Fruit fly (Drosophila melanogaster): Measurements from ENCODE around the gene rump.

The rump gene

dm6 chr3R:9459385-9460285 lies 50.5 kb downstream of the rump start (continued):
- TF ChIP-seq trh (GFP tag; optimal IDR thresholded peaks at IDR 0.05): no peak
- TF ChIP-seq Rfx (GFP tag; IDR thresholded peaks at IDR 0.05): peak; percentile 78
- TF ChIP-seq lmd (GFP tag; IDR thresholded peaks at IDR 0.05): peak; percentile 74
- no peak; the same call in 1 of the 2 replicates for TF ChIP-seq CG32767 (GFP tag; IDR thresholded peaks at IDR 0.05)
- no peak for TF ChIP-seq CG16813 (GFP tag; IDR thresholded peaks at IDR 0.05; ENCODE audit: partially characterized antibody)
- TF ChIP-seq ewg (GFP tag; optimal IDR thresholded peaks at IDR 0.05): peak; percentile 85
- no peak for TF ChIP-seq jigr1 (GFP tag; IDR thresholded peaks at IDR 0.05)
- TF ChIP-seq Mrtf (GFP tag; IDR thresholded peaks at IDR 0.05): peak; percentile 46; the same call in 1 of the 3 replicates
- peak; percentile 67 for TF ChIP-seq fd3F (GFP tag; optimal IDR thresholded peaks at IDR 0.05)
- peak; percentile 6 for TF ChIP-seq disco-r (GFP tag; optimal IDR thresholded peaks at IDR 0.05)
- peak; percentile 25 for TF ChIP-seq CG8359 (GFP tag; optimal IDR thresholded peaks at IDR 0.05; ENCODE audit: borderline replicate concordance)
- TF ChIP-seq Opbp (GFP tag; IDR thresholded peaks at IDR 0.05; ENCODE audit: partially characterized antibody): no peak
- TF ChIP-seq repo (GFP tag; optimal IDR thresholded peaks at IDR 0.05): no peak
- peak; percentile 58; the same call in 1 of the 2 replicates for TF ChIP-seq CG3847 (GFP tag; IDR thresholded peaks at IDR 0.05)
- TF ChIP-seq NC2α (GFP tag; optimal IDR thresholded peaks at IDR 0.05): no peak
- peak; percentile 68 for TF ChIP-seq CG17385 (GFP tag; optimal IDR thresholded peaks at IDR 0.05)
- peak; percentile 56 for TF ChIP-seq CG10979 (tag; optimal IDR thresholded peaks at IDR 0.05)
- TF ChIP-seq pb (GFP tag; optimal IDR thresholded peaks at IDR 0.05): no peak
- no peak for TF ChIP-seq nom (GFP tag; optimal IDR thresholded peaks at IDR 0.05)
- TF ChIP-seq CG18476 (GFP tag; optimal IDR thresholded peaks at IDR 0.05): peak; percentile 44
- TF ChIP-seq Scr (GFP tag; IDR thresholded peaks at IDR 0.05; ENCODE audit: partially characterized antibody): no peak
- peak; percentile 91 for TF ChIP-seq Fer1 (GFP tag; optimal IDR thresholded peaks at IDR 0.05)
- TF ChIP-seq p53 (GFP tag; optimal IDR thresholded peaks at IDR 0.05): no peak
- peak; percentile 38 for TF ChIP-seq salm (tag; optimal IDR thresholded peaks at IDR 0.05)
- TF ChIP-seq CG8290 (GFP tag; optimal IDR thresholded peaks at IDR 0.05): no peak
- TF ChIP-seq CG8290 (tag; optimal IDR thresholded peaks at IDR 0.05): peak in 1 of 2 experiments; percentile 42
- TF ChIP-seq CG1602 (GFP tag; optimal IDR thresholded peaks at IDR 0.05): no peak
- peak; percentile 45 for TF ChIP-seq esg (GFP tag; conservative IDR thresholded peaks at IDR 0.05)
- peak; percentile 27 for TF ChIP-seq vfl (GFP tag; optimal IDR thresholded peaks at IDR 0.05)
- peak; percentile 61 for TF ChIP-seq CG17359 (tag; optimal IDR thresholded peaks at IDR 0.05)
- 0 out of 2 replicates have a peak, but pooled peaks have one; percentile 24 for TF ChIP-seq CG17612 (GFP tag; IDR thresholded peaks at IDR 0.05)
- TF ChIP-seq Hmx (GFP tag; optimal IDR thresholded peaks at IDR 0.05): no peak
- TF ChIP-seq Camta (GFP tag; optimal IDR thresholded peaks at IDR 0.05): no peak
- peak; percentile 53 for TF ChIP-seq CG18011 (GFP tag; optimal IDR thresholded peaks at IDR 0.05)
- no peak for TF ChIP-seq hkb (optimal IDR thresholded peaks at IDR 0.05)
- TF ChIP-seq hkb (GFP tag; IDR thresholded peaks at IDR 0.05): peak; percentile 77
- no peak for TF ChIP-seq br (optimal IDR thresholded peaks at IDR 0.05)
- peak; percentile 81 for TF ChIP-seq CG7839 (tag; optimal IDR thresholded peaks at IDR 0.05)
- TF ChIP-seq otp (GFP tag; IDR thresholded peaks at IDR 0.05): no peak
- peak; percentile 61 for TF ChIP-seq Xbp1 (GFP tag; optimal IDR thresholded peaks at IDR 0.05)
- no peak for TF ChIP-seq gsb-n (tag; optimal IDR thresholded peaks at IDR 0.05)
- TF ChIP-seq CG3995 (GFP tag; optimal IDR thresholded peaks at IDR 0.05): peak; percentile 15
- peak; percentile 35 for TF ChIP-seq CG12744 (GFP tag; optimal IDR thresholded peaks at IDR 0.05)
- TF ChIP-seq gce (GFP tag; IDR thresholded peaks at IDR 0.05): 0 out of 3 replicates have a peak, but pooled peaks have one; percentile 12
- TF ChIP-seq dpn (GFP tag; optimal IDR thresholded peaks at IDR 0.05): peak; percentile 17 to 36
- peak; percentile 54 for TF ChIP-seq CG12219 (GFP tag; optimal IDR thresholded peaks at IDR 0.05)
- peak; percentile 94 for TF ChIP-seq CG34376 (GFP tag; optimal IDR thresholded peaks at IDR 0.05)
- TF ChIP-seq CG6689 (GFP tag; IDR thresholded peaks at IDR 0.05): peak; percentile 51; the same call in 1 of the 2 replicates
- TF ChIP-seq scrt (GFP tag; optimal IDR thresholded peaks at IDR 0.05): peak; percentile 71
